Worm (Caenorhabditis elegans) whole organism, L2 larva: ENCODE data around the gene ZC168.2.

ENCODE experiments used
- F13H6.1 ChIP-seq: sonication (generic microtip); optimal IDR thresholded peaks from 2 replicates; lab custom pipeline; 2016; ENCODE audit warnings: missing genetic modification characterization, missing compliant biosample characterization
- Y55F3AM.14 ChIP-seq: fragments of 200-800 bp; sonication (Bioruptor generic); optimal IDR thresholded peaks from 2 replicates; lab custom pipeline; 2018; ENCODE audit warnings: mild to moderate bottlenecking, missing genetic modification characterization, missing compliant biosample characterization
- ZK546.5 ChIP-seq: sonication (generic microtip); optimal IDR thresholded peaks from 2 replicates; lab custom pipeline; 2017; ENCODE audit warnings: missing biosample characterization, missing genetic modification characterization
- alr-1 ChIP-seq: fragments of 150-350 bp; optimal IDR thresholded peaks from 2 replicates; lab custom pipeline; 2014; ENCODE audit warnings: missing biosample characterization, missing genetic modification characterization
- aly-2 ChIP-seq: fragments of 150-350 bp; optimal IDR thresholded peaks from 2 replicates; lab custom pipeline; 2014; ENCODE audit warnings: missing biosample characterization, missing genetic modification characterization
- ama-1 ChIP-seq: fragments of 150-350 bp; optimal IDR thresholded peaks from 2 replicates; lab custom pipeline; 2018; ENCODE audit warnings: inconsistent platforms
- ceh-16 ChIP-seq: fragments of 150-350 bp; optimal IDR thresholded peaks from 2 replicates; lab custom pipeline; 2014; ENCODE audit warnings: missing biosample characterization, missing genetic modification characterization
- ceh-82 ChIP-seq: fragments of 150-350 bp; optimal IDR thresholded peaks from 2 replicates; lab custom pipeline; 2014; ENCODE audit warnings: missing biosample characterization, missing genetic modification characterization
- elt-1 ChIP-seq: fragments of 150-350 bp; optimal IDR thresholded peaks from 2 replicates; lab custom pipeline; 2014; ENCODE audit warnings: missing biosample characterization, missing genetic modification characterization
- elt-3 ChIP-seq: sonication (generic microtip); optimal IDR thresholded peaks from 2 replicates; lab custom pipeline; 2017; ENCODE audit warnings: missing biosample characterization, missing genetic modification characterization
- fos-1 ChIP-seq: fragments of 150-350 bp; optimal IDR thresholded peaks from 2 replicates; lab custom pipeline; 2014; ENCODE audit warnings: missing biosample characterization, missing genetic modification characterization
- lin-11 ChIP-seq: fragments of 150-350 bp; sonication (generic microtip); optimal IDR thresholded peaks from 2 replicates; lab custom pipeline; 2014; ENCODE audit warnings: missing biosample characterization, missing genetic modification characterization, inconsistent platforms, mixed read lengths
- lin-39 ChIP-seq: fragments of 150-350 bp; optimal IDR thresholded peaks from 2 replicates; lab custom pipeline; 2014; ENCODE audit warnings: missing biosample characterization, missing genetic modification reagents, missing genetic modification characterization
- lsy-2 ChIP-seq, 2 experiments: fragments of 150-350 bp in 1 of 2; sonication (generic microtip) in 1 of 2; optimal IDR thresholded peaks; 2 replicates each; lab custom pipeline; 2014 to 2017; ENCODE audit warnings: missing biosample characterization in 2 of 2, missing genetic modification characterization in 2 of 2
- mbf-1 ChIP-seq: sonication (generic microtip); optimal IDR thresholded peaks from 2 replicates; lab custom pipeline; 2017; ENCODE audit warnings: missing biosample characterization, missing genetic modification characterization
- mdl-1 ChIP-seq, 2 experiments: fragments of 150-350 bp in 1 of 2; sonication (generic microtip) in 1 of 2; optimal IDR thresholded peaks; 2 replicates each; lab custom pipeline; 2017; ENCODE audit warnings: missing biosample characterization in 2 of 2, missing genetic modification characterization in 2 of 2
- nhr-10 ChIP-seq: sonication (generic microtip); optimal IDR thresholded peaks from 2 replicates; lab custom pipeline; 2017; ENCODE audit warnings: missing biosample characterization, missing genetic modification characterization
- nhr-11 ChIP-seq: fragments of 150-350 bp; optimal IDR thresholded peaks from 2 replicates; lab custom pipeline; 2014; ENCODE audit warnings: missing biosample characterization, missing genetic modification characterization
- nhr-12 ChIP-seq: fragments of 150-350 bp; optimal IDR thresholded peaks from 2 replicates; lab custom pipeline; 2014; ENCODE audit warnings: missing biosample characterization, missing genetic modification characterization
- nhr-129 ChIP-seq: fragments of 150-350 bp; optimal IDR thresholded peaks from 2 replicates; lab custom pipeline; 2014; ENCODE audit warnings: missing biosample characterization, missing genetic modification characterization
- nhr-21 ChIP-seq: fragments of 150-350 bp; optimal IDR thresholded peaks from 2 replicates; lab custom pipeline; 2014; ENCODE audit warnings: missing biosample characterization, missing genetic modification characterization
- nhr-23 ChIP-seq: fragments of 150-350 bp; optimal IDR thresholded peaks from 2 replicates; lab custom pipeline; 2014; ENCODE audit warnings: missing biosample characterization, missing genetic modification reagents, missing genetic modification characterization
- nhr-25 ChIP-seq: fragments of 150-350 bp; sonication (generic microtip); optimal IDR thresholded peaks from 3 replicates; lab custom pipeline; 2014; ENCODE audit warnings: missing biosample characterization, missing genetic modification characterization
- nhr-6 ChIP-seq: fragments of 150-350 bp; optimal IDR thresholded peaks from 2 replicates; lab custom pipeline; 2014; ENCODE audit warnings: missing biosample characterization, missing genetic modification characterization
- nhr-77 ChIP-seq: fragments of 150-350 bp; optimal IDR thresholded peaks from 2 replicates; lab custom pipeline; 2014; ENCODE audit warnings: missing biosample characterization, missing genetic modification characterization
- peb-1 ChIP-seq: fragments of 150-350 bp; optimal IDR thresholded peaks from 2 replicates; lab custom pipeline; 2014; ENCODE audit warnings: missing biosample characterization, missing genetic modification characterization
- sem-4 ChIP-seq: fragments of 150-350 bp; optimal IDR thresholded peaks from 2 replicates; lab custom pipeline; 2014; ENCODE audit warnings: missing biosample characterization, missing genetic modification reagents, missing genetic modification characterization
- sma-3 ChIP-seq: sonication (generic microtip); optimal IDR thresholded peaks from 2 replicates; lab custom pipeline; 2016; ENCODE audit warnings: missing genetic modification reagents, missing genetic modification characterization, missing compliant biosample characterization
- sma-9 ChIP-seq, 2 experiments: fragments of 150-350 bp in 1 of 2; sonication (generic microtip) in 1 of 2; optimal IDR thresholded peaks; 2 replicates each; lab custom pipeline; 2014 to 2016; ENCODE audit warnings: missing genetic modification characterization in 2 of 2, mild to moderate bottlenecking in 1 of 2, missing biosample characterization in 1 of 2, missing compliant biosample characterization in 1 of 2, missing genetic modification reagents in 1 of 2, moderate library complexity in 1 of 2
- snpc-4 ChIP-seq: fragments of 150-350 bp; optimal IDR thresholded peaks from 2 replicates; lab custom pipeline; 2014; ENCODE audit warnings: missing biosample characterization, missing genetic modification characterization
- unc-39 ChIP-seq: fragments of 150-350 bp; optimal IDR thresholded peaks from 2 replicates; lab custom pipeline; 2014; ENCODE audit warnings: missing biosample characterization, missing genetic modification characterization
- unc-62 ChIP-seq: fragments of 150-350 bp; optimal IDR thresholded peaks from 2 replicates; lab custom pipeline; 2014; ENCODE audit warnings: missing biosample characterization, missing genetic modification reagents, missing genetic modification characterization
- zag-1 ChIP-seq: fragments of 150-350 bp; optimal IDR thresholded peaks from 2 replicates; lab custom pipeline; 2014; ENCODE audit warnings: missing biosample characterization, missing genetic modification characterization
- ztf-1 ChIP-seq: fragments of 200-800 bp; sonication (Bioruptor generic); conservative IDR thresholded peaks from 2 replicates; pipeline ENCODE4 v1.3.6; 2022; ENCODE audit warnings: missing genetic modification characterization, missing compliant biosample characterization
- ztf-11 ChIP-seq: sonication (generic microtip); optimal IDR thresholded peaks from 2 replicates; lab custom pipeline; 2017; ENCODE audit warnings: missing biosample characterization, missing genetic modification characterization

Gene ZC168.2

DNA sequence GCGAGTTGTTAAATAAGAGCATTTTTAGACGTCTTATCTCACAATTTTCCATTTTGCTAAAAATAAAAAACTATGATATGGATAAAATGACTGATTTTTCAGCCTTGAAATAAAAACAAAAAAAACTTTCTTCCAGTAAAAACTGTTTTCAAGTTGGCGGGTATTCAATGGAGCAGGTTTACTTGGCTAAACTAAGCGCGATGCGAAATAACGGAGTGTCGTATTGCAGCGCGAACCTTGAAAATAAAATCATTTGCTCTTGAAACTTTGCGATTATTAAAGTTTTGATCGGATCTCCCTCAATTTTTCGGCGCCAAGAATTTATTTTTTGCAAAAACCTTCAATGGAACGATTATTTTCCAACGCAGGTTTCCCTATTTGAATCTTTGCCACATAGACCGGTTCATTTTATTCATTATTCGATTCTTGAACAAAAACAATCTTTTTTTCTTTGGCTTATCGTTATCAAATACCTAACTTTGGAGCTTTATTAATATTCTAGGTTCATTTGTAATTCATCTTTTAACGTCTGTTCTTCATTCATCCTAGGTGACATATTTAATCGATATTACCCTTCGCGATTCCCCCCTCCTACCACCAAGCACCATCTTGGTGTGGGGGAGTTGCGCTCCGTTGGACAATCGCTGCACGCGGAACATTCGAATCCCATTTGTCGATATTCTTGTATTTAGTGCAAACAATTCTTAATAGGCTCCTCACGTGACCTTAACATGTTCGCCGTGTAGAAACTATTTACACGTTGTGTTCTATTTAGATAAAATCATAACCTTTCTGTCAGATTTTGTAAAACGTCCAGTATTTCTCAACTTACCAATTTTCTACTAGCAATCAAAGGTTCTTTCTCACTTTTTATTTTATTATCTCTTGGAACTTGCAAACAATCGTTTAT, 6.9 kb downstream of the ZC168.2 start, which contains the start of the genes orc-5 and cyb-1 (continued):
- TF ChIP-seq ceh-82 (tag; lab: Kevin White, UChicago) = peak; percentile 14
- TF ChIP-seq F13H6.1 (tag; lab: Kevin White, UChicago) = no peak
- no peak for TF ChIP-seq elt-1 (tag; lab: Kevin White, UChicago)
- no peak for TF ChIP-seq aly-2 (tag; lab: Kevin White, UChicago)
- TF ChIP-seq alr-1 (tag; lab: Kevin White, UChicago) = no peak
- no peak for TF ChIP-seq mbf-1 (tag; lab: Kevin White, UChicago)
- TF ChIP-seq Y55F3AM.14 (GFP tag; lab: Kevin White, UChicago) = no peak
- TF ChIP-seq nhr-21 (tag; lab: Kevin White, UChicago) = peak; percentile 33
- no peak for TF ChIP-seq ZK546.5 (tag; lab: Kevin White, UChicago)
- TF ChIP-seq sma-3 (GFP tag; lab: Kevin White, UChicago) = peak; percentile 42
- TF ChIP-seq nhr-12 (tag; lab: Kevin White, UChicago) = no peak
- TF ChIP-seq ceh-16 = no peak
- no peak for TF ChIP-seq nhr-77 (tag; lab: Kevin White, UChicago)
- TF ChIP-seq lin-39 (tag; lab: Kevin White, UChicago) = no peak
- peak; percentile 31 for TF ChIP-seq snpc-4 (tag; lab: Kevin White, UChicago)
- TF ChIP-seq nhr-6 (tag; lab: Kevin White, UChicago) = peak; percentile 72
- TF ChIP-seq nhr-11 = no peak
- peak; percentile 81 for TF ChIP-seq nhr-129 (tag; lab: Kevin White, UChicago)

DNA sequence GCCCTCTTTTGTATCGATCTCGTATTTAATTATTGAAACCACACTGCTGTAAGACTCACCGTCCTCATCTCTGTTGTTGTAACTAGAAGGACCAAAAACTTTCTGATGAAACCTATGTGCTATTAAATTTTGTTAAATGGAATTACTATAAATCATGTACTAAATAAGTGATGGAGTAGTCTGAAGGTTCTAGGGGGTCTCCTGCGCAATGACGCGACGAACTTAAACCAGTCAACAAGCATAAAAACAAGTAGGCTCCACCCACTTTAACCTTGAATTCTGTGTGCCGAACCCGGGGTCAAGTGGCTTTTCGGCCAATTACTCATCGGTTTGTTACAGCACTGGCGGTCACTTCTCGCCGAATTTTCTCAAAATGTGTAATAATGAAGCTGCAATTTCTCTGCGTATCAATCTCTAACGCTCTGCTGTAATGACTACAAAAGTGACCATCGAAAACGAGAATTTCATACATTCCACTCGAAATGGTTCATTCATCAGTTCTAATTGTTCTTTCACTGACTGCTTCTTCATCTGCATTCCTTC, 9.2 kb downstream of the ZC168.2 start, which contains the start of gene grl-21:
Gene grl-21, plus strand, starts transcription at position 464 of the 543 bp plus-strand sequence.
- TF ChIP-seq nhr-25 (tag; lab: Kevin White, UChicago) (peak; percentile 76), aly-2 (tag; lab: Kevin White, UChicago) (no peak)

DNA sequence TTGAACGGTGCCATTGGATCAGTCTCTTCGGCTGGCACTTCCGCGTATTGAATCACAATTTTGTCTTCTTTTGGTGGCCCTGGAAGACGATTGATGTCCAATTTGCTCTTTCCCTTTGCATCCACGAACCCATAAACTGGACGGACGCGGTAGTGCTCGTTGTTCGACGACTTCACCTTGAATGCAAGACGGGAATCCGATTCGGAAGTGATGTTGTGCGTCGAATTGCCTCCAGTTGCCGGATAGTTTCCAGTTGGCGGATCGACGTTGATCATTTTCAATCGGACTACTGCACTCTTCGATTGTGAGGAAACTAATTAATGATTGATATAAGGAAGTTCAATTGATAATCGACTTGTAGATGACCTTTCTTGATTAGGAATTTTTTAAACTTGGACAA, 10.5 kb downstream of the ZC168.2 start, which contains the start of gene ssp-34:
Gene ssp-34, minus strand, starts transcription at position 275 of the 400 bp plus-strand sequence.
- TF ChIP-seq ztf-1 (GFP tag; lab: Robert Waterston, UW) (no peak), nhr-77 (tag; lab: Kevin White, UChicago) (no peak), lsy-2 (tag; optimal IDR thresholded peaks at IDR 0.05; lab: Kevin White, UChicago) (no peak), nhr-10 (tag; lab: Kevin White, UChicago) (no peak), zag-1 (tag; lab: Kevin White, UChicago) (no peak), sma-9 (GFP tag; optimal IDR thresholded peaks at IDR 0.05; lab: Kevin White, UChicago) (no peak), sma-9 (tag; optimal IDR thresholded peaks at IDR 0.05; lab: Kevin White, UChicago) (no peak), sem-4 (tag; lab: Kevin White, UChicago) (no peak), F13H6.1 (tag; lab: Kevin White, UChicago) (no peak), unc-39 (no peak), ama-1 (no peak)

DNA sequence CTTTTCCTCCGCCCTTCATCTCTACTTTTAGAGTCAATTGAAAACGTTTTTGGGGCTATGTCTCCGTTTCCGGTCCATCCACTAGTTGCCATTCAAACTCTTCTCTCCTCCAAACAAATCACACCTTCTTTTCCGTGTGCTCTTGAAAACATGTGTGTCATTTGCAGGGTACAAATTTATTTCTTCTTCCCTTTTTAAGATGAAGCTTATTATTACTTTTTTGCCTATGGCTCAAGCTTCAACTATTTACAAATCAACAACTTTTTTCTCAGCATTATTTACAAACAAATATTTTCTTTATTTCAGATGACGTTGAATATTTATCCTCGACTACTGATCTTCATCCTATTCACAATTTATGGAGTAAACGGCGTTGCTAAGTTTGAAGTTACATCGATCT, 16.6 kb downstream of the ZC168.2 start, which contains the start of gene T25B9.3:
Gene T25B9.3, plus strand, starts transcription at position 301 of the 400 bp plus-strand sequence.
- TF ChIP-seq F13H6.1 (tag; lab: Kevin White, UChicago) (no peak), zag-1 (tag; lab: Kevin White, UChicago) (no peak), lin-11 (tag; lab: Kevin White, UChicago) (no peak), fos-1 (tag; lab: Kevin White, UChicago) (no peak), peb-1 (tag; lab: Kevin White, UChicago) (no peak), ztf-1 (GFP tag; lab: Robert Waterston, UW) (no peak), elt-3 (tag; lab: Kevin White, UChicago) (no peak), ztf-11 (no peak), unc-62 (GFP tag; lab: Kevin White, UChicago) (no peak), nhr-21 (tag; lab: Kevin White, UChicago) (no peak), nhr-11 (no peak), nhr-25 (tag; lab: Kevin White, UChicago) (no peak), nhr-12 (tag; lab: Kevin White, UChicago) (no peak), mdl-1 (tag; optimal IDR thresholded peaks at IDR 0.05; lab: Kevin White, UChicago) (no peak), nhr-23 (no peak)
- TF ChIP-seq, all 48 proteins: peak for 0
